Worm (Caenorhabditis elegans): ENCODE results near the gene npl-4.2.

The npl-4.2 gene

DNA sequence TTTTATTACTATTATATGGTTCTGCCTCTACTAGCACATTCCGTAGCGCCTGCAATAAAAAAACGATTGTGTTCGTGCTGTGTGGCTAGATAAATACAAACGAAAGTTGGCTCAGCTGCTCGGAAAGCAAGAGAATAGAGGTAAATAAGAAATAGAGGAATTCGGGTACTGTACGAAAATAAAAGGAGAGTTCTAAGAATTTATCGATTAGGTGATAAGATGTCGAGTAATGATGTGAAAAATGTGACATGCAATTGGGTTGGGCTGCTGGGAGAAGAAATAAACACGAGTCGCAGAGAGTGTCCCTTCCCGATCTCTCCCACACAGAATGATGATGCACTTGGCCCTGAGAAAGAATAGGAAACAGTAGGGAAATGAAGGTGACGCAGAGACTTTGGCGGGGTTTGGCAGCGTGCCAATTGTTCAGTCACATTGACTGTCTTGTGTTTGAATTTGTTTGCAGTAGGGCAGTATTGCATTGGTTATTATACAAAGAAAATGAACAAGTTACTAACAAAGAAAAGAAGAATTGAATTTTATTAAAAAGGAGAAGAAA, 29.2 kb upstream of the npl-4.2 start, which contains the start of gene cdc-14:
Gene cdc-14 (minus strand): TSS at position 51 of the 556 bp plus-strand sequence.
- TF ChIP-seq nhr-21 (tag; optimal IDR thresholded peaks at IDR 0.05) (peak; percentile 41), nhr-25 (tag; optimal IDR thresholded peaks at IDR 0.05) (peak; percentile 87), lin-11 (tag; optimal IDR thresholded peaks at IDR 0.05) (peak; percentile 33), lin-13 (GFP tag; optimal IDR thresholded peaks at IDR 0.05) (peak; percentile 57), crh-2 (tag; optimal IDR thresholded peaks at IDR 0.05) (peak; percentile 77), unc-55 (GFP tag; optimal IDR thresholded peaks at IDR 0.05) (peak; percentile 28), sem-4 (tag; optimal IDR thresholded peaks at IDR 0.05) (peak; percentile 88), Y55F3AM.14 (GFP tag; optimal IDR thresholded peaks at IDR 0.05) (no peak), fos-1 (tag; optimal IDR thresholded peaks at IDR 0.05) (peak; percentile 91), ztf-11 (tag; optimal IDR thresholded peaks at IDR 0.05) (no peak), ztf-4 (tag; optimal IDR thresholded peaks at IDR 0.05) (peak; percentile 68), alr-1 (tag; optimal IDR thresholded peaks at IDR 0.05) (no peak), elt-3 (tag; optimal IDR thresholded peaks at IDR 0.05) (no peak), R02D3.7 (tag; optimal IDR thresholded peaks at IDR 0.05) (no peak), aly-2 (tag; optimal IDR thresholded peaks at IDR 0.05) (no peak), F13H6.1 (tag; optimal IDR thresholded peaks at IDR 0.05) (peak; percentile 86), sma-9 (GFP tag; optimal IDR thresholded peaks at IDR 0.05) (peak; percentile 80), sma-9 (tag; optimal IDR thresholded peaks at IDR 0.05) (no peak), C34F6.9 (tag; optimal IDR thresholded peaks at IDR 0.05) (peak; percentile 82), blmp-1 (tag; optimal IDR thresholded peaks at IDR 0.05; ENCODE audit: insufficient read depth) (peak; percentile 73), gmeb-1 (tag; optimal IDR thresholded peaks at IDR 0.05) (peak; percentile 60), ceh-16 (tag; optimal IDR thresholded peaks at IDR 0.05) (peak; percentile 63), nhr-237 (tag; optimal IDR thresholded peaks at IDR 0.05) (no peak), ZK546.5 (tag; optimal IDR thresholded peaks at IDR 0.05) (no peak), unc-39 (tag; optimal IDR thresholded peaks at IDR 0.05) (no peak), lsy-2 (tag; optimal IDR thresholded peaks at IDR 0.05) (peak in 1 of 2 experiments; percentile 82), nhr-129 (tag; optimal IDR thresholded peaks at IDR 0.05) (peak; percentile 94), sma-3 (GFP tag; optimal IDR thresholded peaks at IDR 0.05) (peak; percentile 85), nhr-77 (tag; optimal IDR thresholded peaks at IDR 0.05) (no peak), mdl-1 (tag; optimal IDR thresholded peaks at IDR 0.05) (peak in 1 of 2 experiments; percentile 16), egl-27 (tag; optimal IDR thresholded peaks at IDR 0.05) (peak; percentile 21), zag-1 (tag; optimal IDR thresholded peaks at IDR 0.05) (no peak), nhr-12 (tag; optimal IDR thresholded peaks at IDR 0.05) (no peak), snpc-4 (tag; optimal IDR thresholded peaks at IDR 0.05) (peak; percentile 74), mab-5 (tag; optimal IDR thresholded peaks at IDR 0.05) (peak; percentile 35), nhr-6 (tag; optimal IDR thresholded peaks at IDR 0.05) (peak; percentile 87), ama-1 (optimal IDR thresholded peaks at IDR 0.05) (peak; percentile 10)

DNA sequence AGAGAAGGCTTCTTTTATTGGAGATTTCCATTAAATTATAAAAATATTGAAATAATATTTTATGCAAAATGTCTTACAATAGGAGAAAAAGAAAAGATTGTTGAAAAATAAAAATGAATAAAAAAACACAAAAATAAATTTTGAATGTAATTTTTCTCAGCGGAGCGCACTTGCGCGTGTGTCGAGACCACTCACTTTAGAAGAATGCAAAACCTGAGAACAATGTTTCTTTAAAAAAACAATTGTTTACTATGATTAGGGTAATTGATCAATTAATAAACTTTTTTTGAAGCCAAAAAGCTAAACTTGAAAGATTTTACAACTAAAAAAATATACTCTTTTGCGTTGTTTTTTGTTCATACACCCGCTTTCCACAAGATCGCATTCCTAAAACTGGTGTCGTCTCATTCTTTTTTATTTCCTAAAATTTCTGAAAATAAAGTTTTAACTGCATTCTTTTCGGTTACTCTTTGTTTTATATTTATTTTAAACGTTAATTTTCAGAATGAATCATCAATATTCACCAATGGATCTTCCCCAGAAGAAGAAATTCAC, 28.4 kb upstream of the npl-4.2 start, which contains the start of gene ttc-4:
Gene ttc-4 (plus strand): TSS at position 505 of the 555 bp plus-strand sequence.
- TF ChIP-seq nhr-21 (tag; optimal IDR thresholded peaks at IDR 0.05) (no peak), nhr-77 (tag; optimal IDR thresholded peaks at IDR 0.05) (no peak), nhr-237 (tag; optimal IDR thresholded peaks at IDR 0.05) (no peak), ama-1 (optimal IDR thresholded peaks at IDR 0.05) (no peak), sma-3 (GFP tag; optimal IDR thresholded peaks at IDR 0.05) (peak; percentile 20), lin-39 (tag; optimal IDR thresholded peaks at IDR 0.05) (no peak), nhr-10 (tag; optimal IDR thresholded peaks at IDR 0.05) (no peak), lin-11 (tag; optimal IDR thresholded peaks at IDR 0.05) (no peak), gmeb-1 (tag; optimal IDR thresholded peaks at IDR 0.05) (no peak), Y55F3AM.14 (GFP tag; optimal IDR thresholded peaks at IDR 0.05) (no peak), nhr-12 (tag; optimal IDR thresholded peaks at IDR 0.05) (no peak), peb-1 (tag; optimal IDR thresholded peaks at IDR 0.05) (no peak), blmp-1 (tag; optimal IDR thresholded peaks at IDR 0.05; ENCODE audit: insufficient read depth) (no peak), egl-27 (tag; optimal IDR thresholded peaks at IDR 0.05) (no peak), zag-1 (tag; optimal IDR thresholded peaks at IDR 0.05) (no peak), ztf-1 (GFP tag; conservative IDR thresholded peaks at IDR 0.05) (no peak), mab-5 (tag; optimal IDR thresholded peaks at IDR 0.05) (no peak), snpc-4 (tag; optimal IDR thresholded peaks at IDR 0.05) (no peak), nhr-23 (tag; optimal IDR thresholded peaks at IDR 0.05) (no peak), crh-2 (tag; optimal IDR thresholded peaks at IDR 0.05) (peak; percentile 28), lsy-2 (tag; optimal IDR thresholded peaks at IDR 0.05) (peak in 1 of 2 experiments; percentile 66), dmd-4 (tag; optimal IDR thresholded peaks at IDR 0.05) (no peak), sem-4 (tag; optimal IDR thresholded peaks at IDR 0.05) (no peak), nhr-6 (tag; optimal IDR thresholded peaks at IDR 0.05) (no peak), mdl-1 (tag; optimal IDR thresholded peaks at IDR 0.05) (no peak), unc-39 (tag; optimal IDR thresholded peaks at IDR 0.05) (no peak), ztf-11 (tag; optimal IDR thresholded peaks at IDR 0.05) (no peak), C34F6.9 (tag; optimal IDR thresholded peaks at IDR 0.05) (peak; percentile 68), alr-1 (tag; optimal IDR thresholded peaks at IDR 0.05) (no peak), elt-3 (tag; optimal IDR thresholded peaks at IDR 0.05) (no peak), unc-62 (GFP tag; optimal IDR thresholded peaks at IDR 0.05) (no peak), ceh-16 (tag; optimal IDR thresholded peaks at IDR 0.05) (no peak), nhr-11 (tag; optimal IDR thresholded peaks at IDR 0.05) (no peak), mbf-1 (tag; optimal IDR thresholded peaks at IDR 0.05) (no peak), aly-2 (tag; optimal IDR thresholded peaks at IDR 0.05) (no peak), nhr-25 (tag; optimal IDR thresholded peaks at IDR 0.05) (peak; percentile 22), F13H6.1 (tag; optimal IDR thresholded peaks at IDR 0.05) (peak; percentile 4), ztf-4 (tag; optimal IDR thresholded peaks at IDR 0.05) (no peak), fos-1 (tag; optimal IDR thresholded peaks at IDR 0.05) (peak; percentile 25), sma-9 (GFP tag; optimal IDR thresholded peaks at IDR 0.05) (no peak), sma-9 (tag; optimal IDR thresholded peaks at IDR 0.05) (no peak), skn-1 (tag; optimal IDR thresholded peaks at IDR 0.05) (no peak)
